Worm (Caenorhabditis elegans) whole organism, L4 larva: Measurements from ENCODE around the gene srd-12.

Experiments used
- F10B5.3 ChIP-seq: sonication (generic microtip); optimal IDR thresholded peaks from 2 replicates; lab custom pipeline; 2016; ENCODE audit warnings: mild to moderate bottlenecking, missing genetic modification characterization, missing compliant biosample characterization
- F37D6.2 ChIP-seq: sonication (generic microtip); optimal IDR thresholded peaks from 2 replicates; lab custom pipeline; 2016; ENCODE audit warnings: mild to moderate bottlenecking, missing genetic modification characterization, missing compliant biosample characterization
- R02D3.7 ChIP-seq: fragments of 150-350 bp; sonication (generic microtip); optimal IDR thresholded peaks from 3 replicates; lab custom pipeline; 2014; ENCODE audit warnings: missing biosample characterization, missing genetic modification characterization
- T20F7.1 ChIP-seq: fragments of 200-800 bp; sonication (Bioruptor generic); optimal IDR thresholded peaks from 2 replicates; lab custom pipeline; 2018; ENCODE audit warnings: mild to moderate bottlenecking, missing genetic modification characterization, missing compliant biosample characterization
- T26A8.4 ChIP-seq: fragments of 200-800 bp; sonication (Bioruptor generic); IDR thresholded peaks from 2 replicates; pipeline ENCODE4 v1.3.6; 2022; ENCODE audit warnings: missing genetic modification characterization, missing compliant biosample characterization
- Y105C5A.15 ChIP-seq: fragments of 200-800 bp; sonication (Bioruptor generic); IDR thresholded peaks from 2 replicates; pipeline ENCODE4 v1.3.6; 2022; ENCODE audit warnings: missing genetic modification characterization, missing compliant biosample characterization
- ZK337.2 ChIP-seq: fragments of 200-800 bp; sonication (Bioruptor generic); IDR thresholded peaks from 2 replicates; pipeline ENCODE4 v1.3.6; 2022; ENCODE audit warnings: missing genetic modification reagents, missing genetic modification characterization, missing compliant biosample characterization
- ZK546.5 ChIP-seq, 2 experiments: sonication (generic microtip); optimal IDR thresholded peaks; 2 replicates each; lab custom pipeline; 2017; ENCODE audit warnings: missing biosample characterization in 2 of 2, missing genetic modification characterization in 2 of 2
- aha-1 ChIP-seq: fragments of 150-350 bp; peaks from one replicate; lab custom pipeline; 2014; ENCODE audit warnings: missing biosample characterization, missing genetic modification characterization
- ceh-20 ChIP-seq: fragments of 200-800 bp; sonication (Bioruptor generic); IDR thresholded peaks from 2 replicates; pipeline ENCODE4 v1.3.6; 2022; ENCODE audit warnings: missing genetic modification reagents, missing genetic modification characterization, missing compliant biosample characterization
- ceh-44 ChIP-seq: fragments of 200-800 bp; sonication (Bioruptor generic); IDR thresholded peaks from 2 replicates; pipeline ENCODE4 v1.3.6; 2022; ENCODE audit warnings: missing genetic modification reagents, missing genetic modification characterization, missing compliant biosample characterization
- ceh-82 ChIP-seq: sonication (generic microtip); optimal IDR thresholded peaks from 2 replicates; lab custom pipeline; 2017; ENCODE audit warnings: missing biosample characterization, missing genetic modification characterization
- ctbp-1 ChIP-seq: fragments of 200-800 bp; sonication (Bioruptor generic); IDR thresholded peaks from 2 replicates; pipeline ENCODE4 v1.3.6; 2022; ENCODE audit warnings: missing genetic modification reagents, missing genetic modification characterization, missing compliant biosample characterization
- daf-16 ChIP-seq, 3 experiments: sonication (generic microtip); optimal IDR thresholded peaks; 2 replicates each; lab custom pipeline; 2016 to 2017; ENCODE audit warnings: missing genetic modification characterization in 3 of 3, missing genetic modification reagents in 3 of 3, mild to moderate bottlenecking in 2 of 3, missing compliant biosample characterization in 2 of 3, missing biosample characterization in 1 of 3, moderate library complexity in 1 of 3
- daf-8 ChIP-seq: fragments of 200-800 bp; sonication (Bioruptor generic); IDR thresholded peaks from 2 replicates; pipeline ENCODE4 v1.3.6; 2022; ENCODE audit warnings: missing genetic modification characterization, missing compliant biosample characterization
- dmd-6 ChIP-seq: fragments of 200-800 bp; sonication (Bioruptor generic); IDR thresholded peaks from 2 replicates; pipeline ENCODE4 v1.3.6; 2022; ENCODE audit warnings: missing genetic modification reagents, missing genetic modification characterization, missing compliant biosample characterization
- dve-1 ChIP-seq: sonication (generic microtip); optimal IDR thresholded peaks from 2 replicates; lab custom pipeline; 2017; ENCODE audit warnings: antibody characterized with exemption, mild to moderate bottlenecking, missing genetic modification characterization, missing compliant biosample characterization; ENCODE audit not compliant: insufficient read depth
- egl-43 ChIP-seq: fragments of 200-800 bp; sonication (Bioruptor generic); IDR thresholded peaks from 2 replicates; pipeline ENCODE4 v1.3.6; 2022; ENCODE audit warnings: missing genetic modification reagents, missing genetic modification characterization, missing compliant biosample characterization
- hlh-30 ChIP-seq: sonication (generic microtip); optimal IDR thresholded peaks from 2 replicates; lab custom pipeline; 2017; ENCODE audit warnings: antibody characterized with exemption, mild to moderate bottlenecking, missing genetic modification characterization, missing compliant biosample characterization; ENCODE audit not compliant: insufficient read depth
- lin-1 ChIP-seq: fragments of 200-800 bp; sonication (Bioruptor generic); IDR thresholded peaks from 2 replicates; pipeline ENCODE4 v1.3.6; 2022; ENCODE audit warnings: missing genetic modification reagents, missing genetic modification characterization, missing compliant biosample characterization
- lin-38 ChIP-seq: fragments of 200-800 bp; sonication (Bioruptor generic); IDR thresholded peaks from 2 replicates; pipeline ENCODE4 v1.3.6; 2022; ENCODE audit warnings: missing genetic modification reagents, missing genetic modification characterization, missing compliant biosample characterization
- madf-5 ChIP-seq, 2 experiments: fragments of 200-800 bp; sonication (Bioruptor generic); IDR thresholded peaks; 2 replicates each; pipeline ENCODE4 v1.3.6; 2022; ENCODE audit warnings: missing compliant biosample characterization in 2 of 2, missing genetic modification characterization in 2 of 2
- madf-9 ChIP-seq: fragments of 200-800 bp; sonication (Bioruptor generic); conservative IDR thresholded peaks from 2 replicates; pipeline ENCODE4 v1.3.6; 2022; ENCODE audit warnings: missing genetic modification reagents, missing genetic modification characterization, missing compliant biosample characterization
- mep-1 ChIP-seq: fragments of 150-350 bp; sonication (generic microtip); optimal IDR thresholded peaks from 3 replicates; lab custom pipeline; 2014; ENCODE audit warnings: missing biosample characterization, missing genetic modification characterization
- nhr-102 ChIP-seq: sonication (generic microtip); optimal IDR thresholded peaks from 2 replicates; lab custom pipeline; 2016; ENCODE audit warnings: mild to moderate bottlenecking, missing genetic modification characterization, moderate library complexity, missing compliant biosample characterization
- nhr-111 ChIP-seq: fragments of 200-800 bp; sonication (Bioruptor generic); optimal IDR thresholded peaks from 2 replicates; lab custom pipeline; 2018; ENCODE audit warnings: mild to moderate bottlenecking, missing genetic modification characterization, missing compliant biosample characterization
- pha-4 ChIP-seq, 2 experiments: fragments of 150-350 bp in 1 of 2; fragments of 200-800 bp in 1 of 2; sonication (Bioruptor generic) in 1 of 2; IDR thresholded peaks in 1 of 2; optimal IDR thresholded peaks in 1 of 2; 2 replicates each; pipeline versions ENCODE4 v1.3.6 to Lab custom; 2014 to 2022; ENCODE audit warnings: missing genetic modification characterization in 2 of 2, missing genetic modification reagents in 2 of 2, missing biosample characterization in 1 of 2, missing compliant biosample characterization in 1 of 2
- snpc-1.2 ChIP-seq: fragments of 200-800 bp; sonication (Bioruptor generic); IDR thresholded peaks from 2 replicates; pipeline ENCODE4 v1.3.6; 2022; ENCODE audit warnings: missing genetic modification reagents, missing genetic modification characterization, missing compliant biosample characterization
- unc-39 ChIP-seq: sonication (generic microtip); optimal IDR thresholded peaks from 2 replicates; lab custom pipeline; 2017; ENCODE audit warnings: missing biosample characterization, missing genetic modification characterization
- zfp-3 ChIP-seq: fragments of 200-800 bp; sonication (Bioruptor generic); conservative IDR thresholded peaks from 2 replicates; pipeline ENCODE4 v1.3.6; 2022; ENCODE audit warnings: missing genetic modification reagents, missing genetic modification characterization, missing compliant biosample characterization
- zip-11 ChIP-seq: fragments of 200-800 bp; sonication (Bioruptor generic); IDR thresholded peaks from 2 replicates; pipeline ENCODE4 v1.3.6; 2022; ENCODE audit warnings: missing genetic modification characterization, missing compliant biosample characterization
- zip-2 ChIP-seq: fragments of 150-350 bp; optimal IDR thresholded peaks from 2 replicates; lab custom pipeline; 2014; ENCODE audit warnings: missing biosample characterization, missing genetic modification characterization

The srd-12 gene

DNA sequence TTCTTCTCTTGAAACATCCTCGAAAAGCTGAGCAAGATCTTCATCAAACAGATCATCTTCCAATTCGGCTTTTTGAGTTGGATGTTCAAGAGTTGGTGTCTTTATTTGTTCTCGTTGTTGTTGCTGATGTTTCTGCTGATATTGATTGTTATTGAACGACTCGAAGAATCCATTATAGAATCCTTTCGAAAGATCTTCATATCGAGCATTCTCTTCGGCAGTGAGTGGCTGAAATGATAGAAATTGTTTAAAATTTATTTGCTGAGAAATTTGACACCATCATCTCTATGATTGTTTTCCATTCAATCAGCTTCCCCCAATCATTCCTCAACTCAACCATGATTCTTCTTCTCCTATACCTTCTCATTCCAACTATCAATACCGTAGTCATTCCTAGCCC, 23.6 kb upstream of the srd-12 start, which contains the start of gene clec-178:
Gene clec-178, plus strand, starts transcription at position 301 of the 400 bp plus-strand sequence.
- peak; percentile 63 for TF ChIP-seq aha-1 (tag; lab: Kevin White, UChicago)
- no peak for TF ChIP-seq hlh-30
- TF ChIP-seq, all 104 proteins: peak for 1

DNA sequence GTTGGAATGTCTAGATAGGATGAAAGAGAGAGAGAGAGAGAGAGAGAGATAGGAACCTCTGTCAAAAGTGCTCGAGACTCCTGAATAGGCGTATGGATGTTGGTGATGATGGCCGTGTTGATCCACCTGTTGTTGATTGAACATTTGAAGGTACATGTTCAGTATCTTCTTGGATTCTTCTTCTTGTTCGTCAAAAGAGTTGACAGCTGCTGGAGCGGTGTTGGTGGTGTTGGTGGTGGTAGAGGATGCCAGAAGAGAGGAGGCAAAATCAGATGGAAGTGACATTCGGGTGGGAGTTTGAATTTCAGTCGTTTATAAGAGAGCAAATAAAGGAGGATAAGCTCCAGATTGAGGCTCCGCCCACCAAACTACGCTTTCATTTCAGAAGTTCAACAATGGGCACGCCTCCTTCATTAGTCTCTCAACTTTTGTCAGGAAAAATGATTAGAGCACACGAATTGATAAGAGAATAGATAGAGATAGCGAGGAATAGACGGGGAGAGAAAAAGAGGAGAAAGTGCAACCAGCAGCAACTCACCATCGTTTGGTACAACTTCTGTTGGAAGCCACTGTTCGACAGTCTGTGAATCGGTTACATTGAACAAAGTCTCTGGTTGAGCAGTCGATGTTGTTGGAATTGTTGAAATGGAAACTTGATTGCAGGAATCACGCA, 22.9 kb upstream of the srd-12 start:
- TF ChIP-seq dmd-6 (GFP tag; lab: Robert Waterston, UW) (peak; percentile 35), ceh-82 (no peak), dve-1 (tag; lab: Kevin White, UChicago) (peak; percentile 30), madf-9 (GFP tag; lab: Robert Waterston, UW) (no peak), zfp-3 (GFP tag; lab: Robert Waterston, UW) (0 out of 2 replicates have a peak, but pooled peaks have one; percentile 50), aha-1 (tag; lab: Kevin White, UChicago) (peak; percentile 78), snpc-1.2 (GFP tag; lab: Robert Waterston, UW) (peak; percentile 39; the same call in 1 of the 2 replicates)

- TF ChIP-seq egl-43 (GFP tag; lab: Robert Waterston, UW) (no peak), lin-38 (GFP tag; lab: Robert Waterston, UW) (peak; percentile 45), madf-5 (GFP tag; IDR thresholded peaks at IDR 0.05; lab: Robert Waterston, UW) (0 out of 4 replicates have a peak, but pooled peaks of 1 of the 2 experiments have one; percentile 18), F10B5.3 (tag; lab: Kevin White, UChicago) (no peak), lin-1 (GFP tag; lab: Robert Waterston, UW) (no peak), ceh-44 (no peak), T20F7.1 (peak; percentile 60), dve-1 (tag; lab: Kevin White, UChicago) (peak; percentile 29), daf-8 (GFP tag; lab: Robert Waterston, UW) (no peak), nhr-111 (GFP tag; lab: Kevin White, UChicago) (no peak), snpc-1.2 (GFP tag; lab: Robert Waterston, UW) (no peak), daf-16 (GFP tag; optimal IDR thresholded peaks at IDR 0.05; lab: Kevin White, UChicago) (no peak), daf-16 (tag; optimal IDR thresholded peaks at IDR 0.05; lab: Kevin White, UChicago) (peak; percentile 16), F37D6.2 (no peak), zip-2 (tag; lab: Kevin White, UChicago) (no peak), ceh-20 (peak; percentile 55), Y105C5A.15 (GFP tag; lab: Robert Waterston, UW) (peak; percentile 62; the same call in 1 of the 2 replicates), zip-11 (GFP tag; lab: Robert Waterston, UW) (no peak), nhr-102 (tag; lab: Kevin White, UChicago) (peak; percentile 31), pha-4 (GFP tag; IDR thresholded peaks at IDR 0.05; lab: Robert Waterston, UW) (peak; percentile 22), pha-4 (tag; optimal IDR thresholded peaks at IDR 0.05; lab: Kevin White, UChicago) (no peak), ctbp-1 (GFP tag; lab: Robert Waterston, UW) (peak; percentile 25; the same call in 1 of the 2 replicates), mep-1 (peak; percentile 14), aha-1 (tag; lab: Kevin White, UChicago) (peak; percentile 52), ZK337.2 (GFP tag; lab: Robert Waterston, UW) (no peak), ZK546.5 (tag; optimal IDR thresholded peaks at IDR 0.05; lab: Kevin White, UChicago) (no peak), unc-39 (no peak), T26A8.4 (GFP tag; lab: Robert Waterston, UW) (peak; percentile 39; the same call in 1 of the 2 replicates), R02D3.7 (tag; lab: Kevin White, UChicago) (no peak)
Measured at ce11 chrIV:5650761-5651332, 20.8 kb upstream of the srd-12 start.
